Fruit fly (Drosophila melanogaster) whole organism, prepupa: ENCODE results near the gene CG11892.

Experiments used
- Blimp-1 ChIP-seq: fragments of 200-800 bp; sonication (Bioruptor generic); optimal IDR thresholded peaks from 3 replicates; lab custom pipeline; 2017; ENCODE audit warnings: missing biosample characterization, missing genetic modification characterization, mild to moderate bottlenecking, moderate library complexity, missing genetic modification reagents
- CG10631 ChIP-seq: fragments of 200-800 bp; sonication (Bioruptor generic); optimal IDR thresholded peaks from 2 replicates; lab custom pipeline; 2016; ENCODE audit warnings: missing biosample characterization, missing genetic modification characterization
- CG10669 ChIP-seq: fragments of 200-800 bp; sonication (Bioruptor generic); optimal IDR thresholded peaks from 3 replicates; lab custom pipeline; 2018; ENCODE audit warnings: missing biosample characterization, mild to moderate bottlenecking, missing genetic modification characterization, moderate library complexity
- CG11294 ChIP-seq: fragments of 200-800 bp; sonication (Bioruptor generic); IDR thresholded peaks from 2 replicates; pipeline ENCODE4 v1.3.6; 2022; ENCODE audit warnings: missing biosample characterization, missing genetic modification characterization
- CG11762 ChIP-seq: fragments of 200-800 bp; sonication (Bioruptor generic); optimal IDR thresholded peaks from 3 replicates; lab custom pipeline; 2016; ENCODE audit warnings: missing biosample characterization, missing genetic modification characterization; ENCODE audit not compliant: insufficient read depth
- CG11902 ChIP-seq: fragments of 200-800 bp; sonication (Bioruptor generic); optimal IDR thresholded peaks from 3 replicates; lab custom pipeline; 2016; ENCODE audit warnings: missing biosample characterization, missing genetic modification characterization
- CG1621 ChIP-seq: fragments of 200-800 bp; sonication (Bioruptor generic); optimal IDR thresholded peaks from 3 replicates; lab custom pipeline; 2018; ENCODE audit warnings: missing biosample characterization, mild to moderate bottlenecking, missing genetic modification characterization
- CG16779 ChIP-seq: fragments of 200-800 bp; sonication (Bioruptor generic); optimal IDR thresholded peaks from 3 replicates; lab custom pipeline; 2017; ENCODE audit warnings: missing biosample characterization, mild to moderate bottlenecking, missing genetic modification characterization
- CG3032 ChIP-seq: fragments of 200-800 bp; optimal IDR thresholded peaks from 2 replicates; lab custom pipeline; 2019; ENCODE audit warnings: missing biosample characterization, mild to moderate bottlenecking, missing genetic modification characterization, moderate library complexity
- CG31627 ChIP-seq: fragments of 200-800 bp; sonication (Bioruptor generic); optimal IDR thresholded peaks from 3 replicates; lab custom pipeline; 2016; ENCODE audit warnings: missing biosample characterization, missing genetic modification characterization
- CG34406 ChIP-seq: fragments of 200-800 bp; sonication (Bioruptor generic); optimal IDR thresholded peaks from 3 replicates; lab custom pipeline; 2016; ENCODE audit warnings: missing biosample characterization, missing genetic modification characterization
- CG3919 ChIP-seq: fragments of 200-800 bp; sonication (Bioruptor generic); optimal IDR thresholded peaks from 3 replicates; lab custom pipeline; 2016; ENCODE audit warnings: missing biosample characterization, missing genetic modification characterization
- CG4318 ChIP-seq: fragments of 200-800 bp; sonication (Bioruptor generic); optimal IDR thresholded peaks from 3 replicates; lab custom pipeline; 2017; ENCODE audit warnings: missing biosample characterization, mild to moderate bottlenecking, missing genetic modification characterization
- CG6163 ChIP-seq: fragments of 200-800 bp; sonication (Bioruptor generic); IDR thresholded peaks from 3 replicates; pipeline ENCODE4 v1.3.6; 2022; ENCODE audit warnings: missing biosample characterization, missing genetic modification characterization
- CG6276 ChIP-seq: fragments of 200-800 bp; sonication (Bioruptor generic); optimal IDR thresholded peaks from 2 replicates; lab custom pipeline; 2017; ENCODE audit warnings: missing biosample characterization, mild to moderate bottlenecking, missing genetic modification characterization
- CG6792 ChIP-seq: fragments of 200-800 bp; sonication (Bioruptor generic); optimal IDR thresholded peaks from 3 replicates; lab custom pipeline; 2016; ENCODE audit warnings: missing biosample characterization, missing genetic modification characterization
- CG6808 ChIP-seq: fragments of 200-800 bp; sonication (Bioruptor generic); optimal IDR thresholded peaks from 3 replicates; lab custom pipeline; 2017; ENCODE audit warnings: missing biosample characterization, missing genetic modification characterization, mild to moderate bottlenecking, moderate library complexity, missing genetic modification reagents
- CG6854 ChIP-seq: fragments of 200-800 bp; sonication (Bioruptor generic); optimal IDR thresholded peaks from 2 replicates; lab custom pipeline; 2017; ENCODE audit warnings: missing biosample characterization, mild to moderate bottlenecking, missing genetic modification characterization
- CG8119 ChIP-seq: fragments of 200-800 bp; sonication (Bioruptor generic); IDR thresholded peaks from 3 replicates; pipeline ENCODE4 v1.3.6; 2022; ENCODE audit warnings: missing biosample characterization, missing genetic modification characterization
- CG8319 ChIP-seq: fragments of 200-800 bp; sonication (Bioruptor generic); optimal IDR thresholded peaks from 3 replicates; lab custom pipeline; 2016; ENCODE audit warnings: missing biosample characterization, missing genetic modification characterization
- CG8632 ChIP-seq: fragments of 200-800 bp; sonication (Bioruptor generic); optimal IDR thresholded peaks from 3 replicates; lab custom pipeline; 2016; ENCODE audit warnings: missing biosample characterization, missing genetic modification characterization
- CG9139 ChIP-seq: fragments of 200-800 bp; sonication (Bioruptor generic); optimal IDR thresholded peaks from 3 replicates; lab custom pipeline; 2017; ENCODE audit warnings: missing biosample characterization, mild to moderate bottlenecking, missing genetic modification characterization
- Eip75B ChIP-seq: fragments of 200-800 bp; sonication (Bioruptor generic); optimal IDR thresholded peaks from 3 replicates; lab custom pipeline; 2016; ENCODE audit warnings: missing biosample characterization, missing genetic modification characterization
- Eip78C ChIP-seq: fragments of 200-800 bp; sonication (Bioruptor generic); peaks from one replicate; lab custom pipeline; 2016; ENCODE audit warnings: missing biosample characterization, missing genetic modification characterization
- Eip93F ChIP-seq: fragments of 200-800 bp; sonication (Bioruptor generic); optimal IDR thresholded peaks from 2 replicates; lab custom pipeline; 2016; ENCODE audit warnings: missing biosample characterization, mild to moderate bottlenecking, missing genetic modification characterization
- Ets21C ChIP-seq: fragments of 200-800 bp; sonication (Bioruptor generic); optimal IDR thresholded peaks from 3 replicates; lab custom pipeline; 2016; ENCODE audit warnings: missing biosample characterization, missing genetic modification characterization
- Ets96B ChIP-seq: fragments of 200-800 bp; optimal IDR thresholded peaks from 2 replicates; lab custom pipeline; 2019; ENCODE audit warnings: missing biosample characterization, mild to moderate bottlenecking, missing genetic modification characterization, moderate library complexity
- Gug ChIP-seq: fragments of 200-800 bp; sonication (Bioruptor generic); IDR thresholded peaks from 2 replicates; pipeline ENCODE4 v1.3.6; 2022; ENCODE audit warnings: missing biosample characterization, missing genetic modification characterization
- Lpt ChIP-seq: fragments of 200-800 bp; sonication (Bioruptor generic); optimal IDR thresholded peaks from 3 replicates; lab custom pipeline; 2016; ENCODE audit warnings: missing biosample characterization, missing genetic modification characterization
- Met ChIP-seq: fragments of 200-800 bp; sonication (Bioruptor generic); optimal IDR thresholded peaks from 3 replicates; lab custom pipeline; 2016; ENCODE audit warnings: missing biosample characterization, missing genetic modification characterization
- Smox ChIP-seq: fragments of 200-800 bp; sonication (Bioruptor generic); optimal IDR thresholded peaks from 3 replicates; lab custom pipeline; 2016; ENCODE audit warnings: missing biosample characterization, missing genetic modification characterization
- Sox102F ChIP-seq: fragments of 200-800 bp; sonication (Bioruptor generic); optimal IDR thresholded peaks from 2 replicates; lab custom pipeline; 2016; ENCODE audit warnings: missing biosample characterization, mild to moderate bottlenecking, missing genetic modification characterization
- acj6 ChIP-seq: fragments of 200-800 bp; sonication (Bioruptor generic); optimal IDR thresholded peaks from 3 replicates; lab custom pipeline; 2016; ENCODE audit warnings: missing biosample characterization, missing genetic modification characterization
- dac ChIP-seq: fragments of 200-800 bp; sonication (Bioruptor generic); optimal IDR thresholded peaks from 2 replicates; lab custom pipeline; 2017; ENCODE audit warnings: missing biosample characterization, mild to moderate bottlenecking, missing genetic modification characterization
- dsx ChIP-seq: fragments of 200-800 bp; optimal IDR thresholded peaks from 3 replicates; lab custom pipeline; 2019; ENCODE audit warnings: missing biosample characterization, mild to moderate bottlenecking, missing genetic modification characterization, moderate library complexity; ENCODE audit not compliant: poor library complexity, severe bottlenecking
- esn ChIP-seq: fragments of 200-800 bp; sonication (Bioruptor generic); optimal IDR thresholded peaks from 2 replicates; lab custom pipeline; 2016; ENCODE audit warnings: missing biosample characterization, mild to moderate bottlenecking, missing genetic modification characterization, moderate library complexity
- fd59A ChIP-seq: fragments of 200-800 bp; sonication (Bioruptor generic); optimal IDR thresholded peaks from 2 replicates; lab custom pipeline; 2017; ENCODE audit warnings: missing biosample characterization, mild to moderate bottlenecking, missing genetic modification characterization, missing genetic modification reagents
- fd85E ChIP-seq: fragments of 200-800 bp; sonication (Bioruptor generic); optimal IDR thresholded peaks from 3 replicates; lab custom pipeline; 2016; ENCODE audit warnings: missing biosample characterization, missing genetic modification characterization
- fkh ChIP-seq: fragments of 200-800 bp; sonication (Bioruptor generic); optimal IDR thresholded peaks from 3 replicates; lab custom pipeline; 2017; ENCODE audit warnings: missing biosample characterization, mild to moderate bottlenecking, missing genetic modification characterization, moderate library complexity
- lz ChIP-seq: fragments of 200-800 bp; sonication (Bioruptor generic); optimal IDR thresholded peaks from 3 replicates; lab custom pipeline; 2016; ENCODE audit warnings: missing biosample characterization, missing genetic modification characterization
- net ChIP-seq: fragments of 200-800 bp; sonication (Bioruptor generic); optimal IDR thresholded peaks from 3 replicates; lab custom pipeline; 2016; ENCODE audit warnings: missing biosample characterization, missing genetic modification characterization
- pdm3 ChIP-seq: fragments of 200-800 bp; sonication (Bioruptor generic); optimal IDR thresholded peaks from 3 replicates; lab custom pipeline; 2016; ENCODE audit warnings: missing biosample characterization, missing genetic modification characterization
- ss ChIP-seq, 2 experiments: fragments of 200-800 bp; sonication (Bioruptor generic); optimal IDR thresholded peaks; 2 replicates in 1 of 2; 3 replicates in 1 of 2; lab custom pipeline; 2017 to 2018; ENCODE audit warnings: mild to moderate bottlenecking in 2 of 2, missing biosample characterization in 2 of 2, missing genetic modification characterization in 2 of 2, moderate library complexity in 1 of 2
- svp ChIP-seq: fragments of 200-800 bp; sonication (Bioruptor generic); peaks from one replicate; lab custom pipeline; 2016; ENCODE audit warnings: missing biosample characterization, missing genetic modification characterization
- topi ChIP-seq: fragments of 200-800 bp; sonication (Bioruptor generic); optimal IDR thresholded peaks from 3 replicates; lab custom pipeline; 2016; ENCODE audit warnings: missing biosample characterization, missing genetic modification characterization
- vri ChIP-seq: fragments of 200-800 bp; sonication (Bioruptor generic); optimal IDR thresholded peaks from 3 replicates; lab custom pipeline; 2016; ENCODE audit warnings: missing biosample characterization, mild to moderate bottlenecking, missing genetic modification characterization

CG11892 gene

DNA sequence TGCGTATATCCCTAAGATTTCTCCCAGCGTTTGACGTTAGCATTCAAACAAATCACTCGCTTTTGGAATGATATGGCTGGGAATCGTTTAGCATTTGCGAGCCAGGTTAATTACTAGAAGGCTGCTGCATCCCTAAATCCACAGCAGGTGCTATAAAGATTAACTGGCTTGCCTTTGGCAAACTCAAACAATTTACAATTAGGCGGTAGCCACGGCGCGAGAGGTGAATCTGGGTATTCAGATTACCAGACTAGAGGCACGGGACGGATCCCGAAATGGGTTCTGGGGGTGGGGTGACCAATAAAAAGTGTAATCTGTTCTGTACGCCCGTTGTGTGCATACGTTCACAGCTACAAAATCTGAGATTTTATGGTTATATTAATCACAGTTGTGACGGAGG, at the start of gene CG11892:
TSS of gene CG11892 (plus strand) at position 384 of the 400 bp plus-strand sequence.
- TF ChIP-seq CG6792 (GFP tag; lab: Kevin White, UChicago) (no peak), fkh (GFP tag; lab: Kevin White, UChicago) (peak; percentile 90), CG11902 (GFP tag; lab: Kevin White, UChicago) (no peak), Smox (GFP tag; lab: Kevin White, UChicago) (no peak), vri (GFP tag; lab: Kevin White, UChicago) (peak; percentile 46), lz (GFP tag; lab: Kevin White, UChicago) (no peak), CG16779 (no peak), Eip93F (no peak), svp (GFP tag; lab: Kevin White, UChicago) (peak; percentile 46), Sox102F (GFP tag; lab: Kevin White, UChicago) (peak; percentile 23), Lpt (GFP tag; lab: Kevin White, UChicago) (no peak), Eip75B (no peak), CG10631 (GFP tag; lab: Kevin White, UChicago) (no peak), CG6854 (GFP tag; lab: Kevin White, UChicago) (no peak), Ets96B (tag; lab: Kevin White, UChicago) (no peak), dac (GFP tag; lab: Kevin White, UChicago) (no peak), fd85E (GFP tag; lab: Kevin White, UChicago) (no peak), CG3919 (GFP tag; lab: Kevin White, UChicago) (no peak), CG9139 (no peak), net (GFP tag; lab: Kevin White, UChicago) (no peak)

- peak; percentile 79 for TF ChIP-seq Gug (GFP tag; lab: Robert Waterston, UW)
- TF ChIP-seq pdm3 (GFP tag; lab: Kevin White, UChicago): peak; percentile 92
- TF ChIP-seq CG6854 (GFP tag; lab: Kevin White, UChicago): peak; percentile 87
- TF ChIP-seq Eip75B: peak; percentile 91
- peak; percentile 76 for TF ChIP-seq Blimp-1 (GFP tag; lab: Kevin White, UChicago)
- TF ChIP-seq CG6276: peak; percentile 97
- TF ChIP-seq Smox (GFP tag; lab: Kevin White, UChicago): peak; percentile 91
- peak; percentile 92 for TF ChIP-seq Lpt (GFP tag; lab: Kevin White, UChicago)
- TF ChIP-seq svp (GFP tag; lab: Kevin White, UChicago): peak; percentile 98
- TF ChIP-seq fd85E (GFP tag; lab: Kevin White, UChicago): peak; percentile 57
- peak; percentile 92 for TF ChIP-seq ss (GFP tag; optimal IDR thresholded peaks at IDR 0.05; lab: Kevin White, UChicago)
- peak; percentile 94 for TF ChIP-seq CG8119 (GFP tag; lab: Robert Waterston, UW)
- TF ChIP-seq CG4318 (GFP tag; lab: Kevin White, UChicago): peak; percentile 95
- peak; percentile 89 for TF ChIP-seq CG10669 (GFP tag; lab: Kevin White, UChicago)
- peak; percentile 90 for TF ChIP-seq CG6792 (GFP tag; lab: Kevin White, UChicago)
- TF ChIP-seq CG3032 (tag; lab: Kevin White, UChicago): peak; percentile 90
- TF ChIP-seq CG1621 (tag; lab: Kevin White, UChicago): peak; percentile 71
- peak; percentile 89 for TF ChIP-seq CG34406 (GFP tag; lab: Kevin White, UChicago)
- peak; percentile 95 for TF ChIP-seq esn (GFP tag; lab: Kevin White, UChicago)
- TF ChIP-seq net (GFP tag; lab: Kevin White, UChicago): peak; percentile 94
- TF ChIP-seq fd59A (GFP tag; lab: Kevin White, UChicago): peak; percentile 89
- peak; percentile 92 for TF ChIP-seq lz (GFP tag; lab: Kevin White, UChicago)
- TF ChIP-seq acj6 (GFP tag; lab: Kevin White, UChicago): peak; percentile 91
- TF ChIP-seq CG3919 (GFP tag; lab: Kevin White, UChicago): peak; percentile 95
- TF ChIP-seq CG9139: peak; percentile 79
- TF ChIP-seq dsx (GFP tag; lab: Kevin White, UChicago): peak; percentile 80
- TF ChIP-seq CG11294 (GFP tag; lab: Robert Waterston, UW): peak; percentile 61
- TF ChIP-seq CG6808: peak; percentile 93
- peak; percentile 81 for TF ChIP-seq CG6163 (GFP tag; lab: Robert Waterston, UW)
- TF ChIP-seq Eip93F: peak; percentile 50
- peak; percentile 99 for TF ChIP-seq Eip78C (GFP tag; lab: Kevin White, UChicago)
- peak; percentile 89 for TF ChIP-seq CG8632 (GFP tag; lab: Kevin White, UChicago)
- peak; percentile 92 for TF ChIP-seq CG31627 (GFP tag; lab: Kevin White, UChicago)
- TF ChIP-seq topi (GFP tag; lab: Kevin White, UChicago): peak; percentile 95
- TF ChIP-seq CG11762 (GFP tag; lab: Kevin White, UChicago): peak; percentile 93
- peak; percentile 79 for TF ChIP-seq vri (GFP tag; lab: Kevin White, UChicago)
- peak; percentile 95 for TF ChIP-seq Met (GFP tag; lab: Kevin White, UChicago)
- peak; percentile 86 for TF ChIP-seq Ets21C
- TF ChIP-seq CG8319: peak; percentile 89
Observed at dm6 chr3R:25232271-25232989, 48.9 kb upstream of the CG11892 start, which contains the start of gene Cad96Cb. Gene Cad96Cb (minus strand): TSS chr3R:25232321.
